Worm (Caenorhabditis elegans): ENCODE data around the gene K07C11.8.

ce11 chrV:8266232-8266631, 48.5 kb upstream of the K07C11.8 start, which contains the start of gene F21F8.5:
- TF ChIP-seq him-1 (tag; optimal IDR thresholded peaks at IDR 0.05) (no peak), W03F9.2 (tag; optimal IDR thresholded peaks at IDR 0.05) (no peak), dao-5 (tag; optimal IDR thresholded peaks at IDR 0.05) (no peak)

Data from whole organism, L4/young adult.